Worm (Caenorhabditis elegans) whole organism, L4 larva: ENCODE measurements around the gene T04C9.3.
A peak's percentile ranks its signal among the peaks of the same experiment; 100 is the strongest.

Experiments used
- D1046.2 ChIP-seq: fragments of 200-800 bp; sonication (Bioruptor generic); IDR thresholded peaks from 2 replicates; pipeline ENCODE4 v1.3.6; 2022; ENCODE audit warnings: missing genetic modification characterization, missing compliant biosample characterization
- F10B5.3 ChIP-seq: sonication (generic microtip); optimal IDR thresholded peaks from 2 replicates; lab custom pipeline; 2016; ENCODE audit warnings: mild to moderate bottlenecking, missing genetic modification characterization, missing compliant biosample characterization
- R02D3.7 ChIP-seq: fragments of 150-350 bp; sonication (generic microtip); optimal IDR thresholded peaks from 3 replicates; lab custom pipeline; 2014; ENCODE audit warnings: missing biosample characterization, missing genetic modification characterization
- T20F7.1 ChIP-seq: fragments of 200-800 bp; sonication (Bioruptor generic); optimal IDR thresholded peaks from 2 replicates; lab custom pipeline; 2018; ENCODE audit warnings: mild to moderate bottlenecking, missing genetic modification characterization, missing compliant biosample characterization
- T26A8.4 ChIP-seq: fragments of 200-800 bp; sonication (Bioruptor generic); IDR thresholded peaks from 2 replicates; pipeline ENCODE4 v1.3.6; 2022; ENCODE audit warnings: missing genetic modification characterization, missing compliant biosample characterization
- Y48G9A.11 ChIP-seq: fragments of 200-800 bp; sonication (Bioruptor generic); IDR thresholded peaks from 2 replicates; pipeline ENCODE4 v1.3.6; 2022; ENCODE audit warnings: missing genetic modification reagents, missing genetic modification characterization, missing compliant biosample characterization
- ZK546.5 ChIP-seq, 2 experiments: sonication (generic microtip); optimal IDR thresholded peaks; 2 replicates each; lab custom pipeline; 2017; ENCODE audit warnings: missing biosample characterization in 2 of 2, missing genetic modification characterization in 2 of 2
- aha-1 ChIP-seq: fragments of 150-350 bp; peaks from one replicate; lab custom pipeline; 2014; ENCODE audit warnings: missing biosample characterization, missing genetic modification characterization
- aly-2 ChIP-seq: sonication (generic microtip); optimal IDR thresholded peaks from 2 replicates; lab custom pipeline; 2018; ENCODE audit warnings: missing biosample characterization, missing genetic modification characterization
- ama-1 ChIP-seq: fragments of 150-350 bp; optimal IDR thresholded peaks from 2 replicates; lab custom pipeline; 2014; ENCODE audit warnings: inconsistent platforms, mixed read lengths
- arid-1 ChIP-seq: fragments of 200-800 bp; sonication (Bioruptor generic); conservative IDR thresholded peaks from 2 replicates; pipeline ENCODE4 v1.3.6; 2022; ENCODE audit warnings: missing genetic modification reagents, missing genetic modification characterization, missing compliant biosample characterization
- ceh-82 ChIP-seq: sonication (generic microtip); optimal IDR thresholded peaks from 2 replicates; lab custom pipeline; 2017; ENCODE audit warnings: missing biosample characterization, missing genetic modification characterization
- daf-12 ChIP-seq: fragments of 150-350 bp; optimal IDR thresholded peaks from 2 replicates; lab custom pipeline; 2014; ENCODE audit warnings: missing biosample characterization, missing genetic modification reagents, missing genetic modification characterization
- daf-16 ChIP-seq, 3 experiments: sonication (generic microtip); optimal IDR thresholded peaks; 2 replicates each; lab custom pipeline; 2016 to 2017; ENCODE audit warnings: missing genetic modification characterization in 3 of 3, missing genetic modification reagents in 3 of 3, mild to moderate bottlenecking in 2 of 3, missing compliant biosample characterization in 2 of 3, missing biosample characterization in 1 of 3, moderate library complexity in 1 of 3
- daf-19 ChIP-seq: fragments of 200-800 bp; sonication (Bioruptor generic); conservative IDR thresholded peaks from 2 replicates; pipeline ENCODE4 v1.3.6; 2022; ENCODE audit warnings: missing genetic modification characterization, missing compliant biosample characterization
- daf-8 ChIP-seq: fragments of 200-800 bp; sonication (Bioruptor generic); IDR thresholded peaks from 2 replicates; pipeline ENCODE4 v1.3.6; 2022; ENCODE audit warnings: missing genetic modification characterization, missing compliant biosample characterization
- dmd-6 ChIP-seq: fragments of 200-800 bp; sonication (Bioruptor generic); IDR thresholded peaks from 2 replicates; pipeline ENCODE4 v1.3.6; 2022; ENCODE audit warnings: missing genetic modification reagents, missing genetic modification characterization, missing compliant biosample characterization
- dmd-8 ChIP-seq: fragments of 200-800 bp; sonication (Bioruptor generic); IDR thresholded peaks from 2 replicates; pipeline ENCODE4 v1.3.6; 2022; ENCODE audit warnings: missing genetic modification characterization, missing compliant biosample characterization
- dmd-9 ChIP-seq: fragments of 200-800 bp; sonication (Bioruptor generic); IDR thresholded peaks from 2 replicates; pipeline ENCODE4 v1.3.6; 2022; ENCODE audit warnings: missing genetic modification reagents, missing genetic modification characterization, missing compliant biosample characterization
- dpl-1 ChIP-seq: fragments of 150-350 bp; optimal IDR thresholded peaks from 2 replicates; lab custom pipeline; 2014; ENCODE audit warnings: missing biosample characterization, missing genetic modification reagents, missing genetic modification characterization
- egl-27 ChIP-seq: sonication (generic microtip); optimal IDR thresholded peaks from 3 replicates; lab custom pipeline; 2017; ENCODE audit warnings: missing biosample characterization, missing genetic modification reagents, missing genetic modification characterization
- fos-1 ChIP-seq: fragments of 150-350 bp; optimal IDR thresholded peaks from 2 replicates; lab custom pipeline; 2014; ENCODE audit warnings: missing biosample characterization, missing genetic modification characterization
- hif-1 ChIP-seq, 2 experiments: sonication (generic microtip); optimal IDR thresholded peaks; 2 replicates each; lab custom pipeline; 2016 to 2017; ENCODE audit warnings: missing compliant biosample characterization in 2 of 2, missing genetic modification characterization in 2 of 2, missing genetic modification reagents in 2 of 2, missing genotype in 2 of 2, mild to moderate bottlenecking in 1 of 2
- hlh-30 ChIP-seq: sonication (generic microtip); optimal IDR thresholded peaks from 2 replicates; lab custom pipeline; 2017; ENCODE audit warnings: antibody characterized with exemption, mild to moderate bottlenecking, missing genetic modification characterization, missing compliant biosample characterization; ENCODE audit not compliant: insufficient read depth
- lim-7 ChIP-seq: fragments of 200-800 bp; sonication (Bioruptor generic); IDR thresholded peaks from 2 replicates; pipeline ENCODE4 v1.3.6; 2022; ENCODE audit warnings: missing genetic modification characterization, missing compliant biosample characterization
- lin-13 ChIP-seq: fragments of 150-350 bp; optimal IDR thresholded peaks from 2 replicates; lab custom pipeline; 2014; ENCODE audit warnings: missing biosample characterization, missing genetic modification reagents, missing genetic modification characterization
- lin-29 ChIP-seq: fragments of 200-800 bp; sonication (Bioruptor generic); IDR thresholded peaks from 2 replicates; pipeline ENCODE4 v1.3.6; 2022; ENCODE audit warnings: missing genetic modification reagents, missing genetic modification characterization, missing compliant biosample characterization
- lsy-2 ChIP-seq, 2 experiments: fragments of 150-350 bp in 1 of 2; sonication (generic microtip) in 1 of 2; optimal IDR thresholded peaks; 2 replicates each; lab custom pipeline; 2014 to 2017; ENCODE audit warnings: missing biosample characterization in 2 of 2, missing genetic modification characterization in 2 of 2
- madf-5 ChIP-seq, 2 experiments: fragments of 200-800 bp; sonication (Bioruptor generic); IDR thresholded peaks; 2 replicates each; pipeline ENCODE4 v1.3.6; 2022; ENCODE audit warnings: missing compliant biosample characterization in 2 of 2, missing genetic modification characterization in 2 of 2
- madf-9 ChIP-seq: fragments of 200-800 bp; sonication (Bioruptor generic); conservative IDR thresholded peaks from 2 replicates; pipeline ENCODE4 v1.3.6; 2022; ENCODE audit warnings: missing genetic modification reagents, missing genetic modification characterization, missing compliant biosample characterization
- mdt-29 ChIP-seq: fragments of 200-800 bp; sonication (Bioruptor generic); IDR thresholded peaks from 2 replicates; pipeline ENCODE4 v1.3.6; 2022; ENCODE audit warnings: missing genetic modification reagents, missing genetic modification characterization, missing compliant biosample characterization
- mep-1 ChIP-seq: fragments of 150-350 bp; sonication (generic microtip); optimal IDR thresholded peaks from 3 replicates; lab custom pipeline; 2014; ENCODE audit warnings: missing biosample characterization, missing genetic modification characterization
- mes-2 ChIP-seq: sonication (generic microtip); optimal IDR thresholded peaks from 2 replicates; lab custom pipeline; 2016; ENCODE audit warnings: missing genotype, mild to moderate bottlenecking, missing genetic modification characterization, missing compliant biosample characterization; ENCODE audit not compliant: poor library complexity, severe bottlenecking
- nhr-102 ChIP-seq: sonication (generic microtip); optimal IDR thresholded peaks from 2 replicates; lab custom pipeline; 2016; ENCODE audit warnings: mild to moderate bottlenecking, missing genetic modification characterization, moderate library complexity, missing compliant biosample characterization
- nhr-237 ChIP-seq: sonication (generic microtip); optimal IDR thresholded peaks from 2 replicates; lab custom pipeline; 2017; ENCODE audit warnings: missing biosample characterization, missing genetic modification characterization
- nhr-25 ChIP-seq: sonication (generic microtip); optimal IDR thresholded peaks from 2 replicates; lab custom pipeline; 2017; ENCODE audit warnings: missing genetic modification characterization, mild to moderate bottlenecking, missing compliant biosample characterization, antibody characterized with exemption, moderate library complexity, borderline replicate concordance; ENCODE audit not compliant: insufficient read depth
- nhr-28 ChIP-seq: fragments of 150-350 bp; optimal IDR thresholded peaks from 2 replicates; lab custom pipeline; 2014; ENCODE audit warnings: missing biosample characterization, missing genetic modification characterization
- nhr-41 ChIP-seq: fragments of 200-800 bp; sonication (Bioruptor generic); IDR thresholded peaks from 2 replicates; pipeline ENCODE4 v1.3.6; 2022; ENCODE audit warnings: missing genetic modification reagents, missing genetic modification characterization, missing compliant biosample characterization
- nhr-42 ChIP-seq: fragments of 200-800 bp; sonication (Bioruptor generic); IDR thresholded peaks from 2 replicates; pipeline ENCODE4 v1.3.6; 2022; ENCODE audit warnings: missing genetic modification characterization, missing compliant biosample characterization
- nhr-48 ChIP-seq: sonication (generic microtip); optimal IDR thresholded peaks from 2 replicates; lab custom pipeline; 2016; ENCODE audit warnings: mild to moderate bottlenecking, missing genetic modification characterization, missing compliant biosample characterization
- nhr-6 ChIP-seq: fragments of 150-350 bp; optimal IDR thresholded peaks from 2 replicates; lab custom pipeline; 2014; ENCODE audit warnings: missing biosample characterization, missing genetic modification characterization
- pqm-1 ChIP-seq: sonication (generic microtip); optimal IDR thresholded peaks from 2 replicates; lab custom pipeline; 2017; ENCODE audit warnings: missing biosample characterization, missing genetic modification characterization
- snpc-1.2 ChIP-seq: fragments of 200-800 bp; sonication (Bioruptor generic); IDR thresholded peaks from 2 replicates; pipeline ENCODE4 v1.3.6; 2022; ENCODE audit warnings: missing genetic modification reagents, missing genetic modification characterization, missing compliant biosample characterization
- spr-3 ChIP-seq: fragments of 200-800 bp; sonication (Bioruptor generic); optimal IDR thresholded peaks from 2 replicates; lab custom pipeline; 2018; ENCODE audit warnings: mild to moderate bottlenecking, missing genetic modification characterization, missing compliant biosample characterization
- tag-97 ChIP-seq: fragments of 200-800 bp; sonication (Bioruptor generic); IDR thresholded peaks from 2 replicates; pipeline ENCODE4 v1.3.6; 2022; ENCODE audit warnings: missing genetic modification characterization, missing compliant biosample characterization
- unc-130 ChIP-seq: sonication (generic microtip); optimal IDR thresholded peaks from 2 replicates; lab custom pipeline; 2016; ENCODE audit warnings: missing genetic modification reagents, missing genetic modification characterization, missing compliant biosample characterization
- unc-39 ChIP-seq: sonication (generic microtip); optimal IDR thresholded peaks from 2 replicates; lab custom pipeline; 2017; ENCODE audit warnings: missing biosample characterization, missing genetic modification characterization
- zag-1 ChIP-seq: fragments of 150-350 bp; optimal IDR thresholded peaks from 2 replicates; lab custom pipeline; 2014; ENCODE audit warnings: missing biosample characterization, missing genetic modification characterization
- zip-2 ChIP-seq: fragments of 150-350 bp; optimal IDR thresholded peaks from 2 replicates; lab custom pipeline; 2014; ENCODE audit warnings: missing biosample characterization, missing genetic modification characterization
- ztf-7 ChIP-seq: fragments of 150-350 bp; optimal IDR thresholded peaks from 2 replicates; lab custom pipeline; 2014; ENCODE audit warnings: missing biosample characterization, missing genetic modification characterization

T04C9.3 gene

DNA sequence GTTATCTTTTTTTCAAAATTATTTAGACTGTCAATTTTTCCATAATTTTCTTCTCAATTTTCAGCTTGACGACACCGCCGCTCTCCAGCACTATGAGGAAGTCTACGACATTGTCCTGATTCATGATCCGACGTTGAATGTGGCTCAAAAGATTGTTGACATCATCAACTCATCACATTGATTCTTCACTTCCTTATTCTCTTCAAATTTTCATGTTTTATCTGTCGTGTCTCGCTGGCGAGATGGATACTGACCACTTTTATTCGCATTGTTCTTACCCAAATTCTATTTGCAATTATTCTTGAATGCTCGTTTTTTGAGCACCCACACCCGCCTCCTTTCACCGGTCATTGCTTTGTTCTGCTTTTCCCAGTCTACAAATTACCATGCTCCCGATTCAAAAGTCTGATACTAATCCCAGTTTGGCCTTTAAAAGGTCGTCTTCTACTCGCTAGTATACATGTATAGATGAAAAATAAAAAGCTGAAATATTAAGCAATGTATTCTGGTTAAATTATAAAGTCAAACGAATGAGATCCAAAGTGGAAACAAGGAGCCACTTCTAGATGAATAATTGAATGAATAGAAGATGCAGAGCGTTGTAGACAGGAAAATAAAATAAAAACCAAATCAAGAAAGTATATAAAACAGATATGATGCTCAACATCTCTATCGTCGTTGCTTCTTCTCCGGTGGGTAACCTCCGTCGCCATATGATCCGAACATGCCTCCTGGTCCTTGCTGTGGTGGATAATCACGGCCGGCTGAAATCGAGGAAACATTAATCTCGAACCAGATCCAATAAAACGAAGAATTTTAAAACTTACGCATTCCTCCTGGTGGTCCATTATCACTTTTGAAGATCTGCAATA is 32.2 kb upstream of the T04C9.3 start (continued):
- TF ChIP-seq hlh-30 (tag; lab: Kevin White, UChicago) (peak; percentile 27), daf-19 (no peak), unc-39 (tag; lab: Kevin White, UChicago) (no peak), daf-16 (GFP tag; optimal IDR thresholded peaks at IDR 0.05; lab: Kevin White, UChicago) (no peak), daf-16 (tag; optimal IDR thresholded peaks at IDR 0.05; lab: Kevin White, UChicago) (peak; percentile 28), T26A8.4 (peak; percentile 72; the same call in 1 of the 2 replicates), nhr-41 (GFP tag; lab: Robert Waterston, UW) (no peak), nhr-25 (tag; lab: Kevin White, UChicago) (peak; percentile 45), nhr-42 (no peak), daf-8 (no peak), nhr-237 (tag; lab: Kevin White, UChicago) (no peak), madf-9 (GFP tag; lab: Robert Waterston, UW) (no peak), ceh-82 (tag; lab: Kevin White, UChicago) (no peak), F10B5.3 (tag; lab: Kevin White, UChicago) (peak; percentile 12), unc-130 (GFP tag; lab: Kevin White, UChicago) (no peak), zip-2 (tag; lab: Kevin White, UChicago) (no peak), snpc-1.2 (GFP tag; lab: Robert Waterston, UW) (no peak), dpl-1 (GFP tag; lab: Kevin White, UChicago) (no peak), R02D3.7 (tag; lab: Kevin White, UChicago) (no peak), aha-1 (tag; lab: Kevin White, UChicago) (peak; percentile 73), zag-1 (tag; lab: Kevin White, UChicago) (no peak), egl-27 (tag; lab: Kevin White, UChicago) (no peak), arid-1 (GFP tag; lab: Robert Waterston, UW) (peak; percentile 47; the same call in 1 of the 2 replicates), daf-12 (no peak), nhr-102 (tag; lab: Kevin White, UChicago) (peak; percentile 75), dmd-6 (GFP tag; lab: Robert Waterston, UW) (no peak), dmd-9 (GFP tag; lab: Robert Waterston, UW) (no peak), mes-2 (tag; lab: Kevin White, UChicago) (peak; percentile 36), nhr-28 (tag; lab: Kevin White, UChicago) (no peak), ama-1 (no peak), hif-1 (tag; optimal IDR thresholded peaks at IDR 0.05; lab: Kevin White, UChicago) (peak in 1 of 2 experiments; percentile 13), tag-97 (GFP tag; lab: Robert Waterston, UW) (no peak), ZK546.5 (tag; optimal IDR thresholded peaks at IDR 0.05; lab: Kevin White, UChicago) (no peak), T20F7.1 (GFP tag; lab: Kevin White, UChicago) (peak; percentile 12), spr-3 (no peak), lim-7 (GFP tag; lab: Robert Waterston, UW) (no peak), lin-29 (GFP tag; lab: Robert Waterston, UW) (no peak), ztf-7 (no peak), dmd-8 (GFP tag; lab: Robert Waterston, UW) (no peak), madf-5 (GFP tag; IDR thresholded peaks at IDR 0.05; lab: Robert Waterston, UW) (no peak), lsy-2 (tag; optimal IDR thresholded peaks at IDR 0.05; lab: Kevin White, UChicago) (peak; percentile 9 to 45), mep-1 (tag; lab: Kevin White, UChicago) (peak; percentile 43), Y48G9A.11 (no peak), nhr-6 (tag; lab: Kevin White, UChicago) (no peak), mdt-29 (GFP tag; lab: Robert Waterston, UW) (no peak), fos-1 (tag; lab: Kevin White, UChicago) (no peak), nhr-48 (tag; lab: Kevin White, UChicago) (peak; percentile 14), aly-2 (tag; lab: Kevin White, UChicago) (no peak), D1046.2 (no peak), pqm-1 (tag; lab: Kevin White, UChicago) (no peak), lin-13 (no peak)
